Worm (Caenorhabditis elegans) whole organism, L2 larva: Measurements from ENCODE around the gene tmed-4.

Experiments used
- ama-1 ChIP-seq: fragments of 150-350 bp; optimal IDR thresholded peaks from 2 replicates; lab custom pipeline; 2018; ENCODE audit warnings: inconsistent platforms
- blmp-1 ChIP-seq: sonication (generic microtip); optimal IDR thresholded peaks from 2 replicates; lab custom pipeline; 2017; ENCODE audit warnings: missing genetic modification characterization, mild to moderate bottlenecking, missing compliant biosample characterization, antibody characterized with exemption, moderate library complexity; ENCODE audit not compliant: insufficient read depth
- elt-3 ChIP-seq: sonication (generic microtip); optimal IDR thresholded peaks from 2 replicates; lab custom pipeline; 2017; ENCODE audit warnings: missing biosample characterization, missing genetic modification characterization
- fos-1 ChIP-seq: fragments of 150-350 bp; optimal IDR thresholded peaks from 2 replicates; lab custom pipeline; 2014; ENCODE audit warnings: missing biosample characterization, missing genetic modification characterization
- gmeb-1 ChIP-seq: fragments of 150-350 bp; optimal IDR thresholded peaks from 2 replicates; lab custom pipeline; 2014; ENCODE audit warnings: missing biosample characterization, missing genetic modification characterization
- mbf-1 ChIP-seq: sonication (generic microtip); optimal IDR thresholded peaks from 2 replicates; lab custom pipeline; 2017; ENCODE audit warnings: missing biosample characterization, missing genetic modification characterization
- mdl-1 ChIP-seq, 2 experiments: fragments of 150-350 bp in 1 of 2; sonication (generic microtip) in 1 of 2; optimal IDR thresholded peaks; 2 replicates each; lab custom pipeline; 2017; ENCODE audit warnings: missing biosample characterization in 2 of 2, missing genetic modification characterization in 2 of 2
- nhr-11 ChIP-seq: fragments of 150-350 bp; optimal IDR thresholded peaks from 2 replicates; lab custom pipeline; 2014; ENCODE audit warnings: missing biosample characterization, missing genetic modification characterization
- nhr-12 ChIP-seq: fragments of 150-350 bp; optimal IDR thresholded peaks from 2 replicates; lab custom pipeline; 2014; ENCODE audit warnings: missing biosample characterization, missing genetic modification characterization
- nhr-23 ChIP-seq: fragments of 150-350 bp; optimal IDR thresholded peaks from 2 replicates; lab custom pipeline; 2014; ENCODE audit warnings: missing biosample characterization, missing genetic modification reagents, missing genetic modification characterization
- unc-55 ChIP-seq: fragments of 150-350 bp; sonication (generic microtip); optimal IDR thresholded peaks from 3 replicates; lab custom pipeline; 2014; ENCODE audit warnings: missing biosample characterization, missing genetic modification reagents, missing genetic modification characterization
- unc-62 ChIP-seq: fragments of 150-350 bp; optimal IDR thresholded peaks from 2 replicates; lab custom pipeline; 2014; ENCODE audit warnings: missing biosample characterization, missing genetic modification reagents, missing genetic modification characterization
- ztf-4 ChIP-seq: fragments of 150-350 bp; optimal IDR thresholded peaks from 2 replicates; lab custom pipeline; 2014; ENCODE audit warnings: missing biosample characterization, missing genetic modification characterization

ce11 chrV:19904790-19905189 is 44.1 kb downstream of the tmed-4 start:
- no peak for TF ChIP-seq nhr-11 (tag; lab: Kevin White, UChicago)
- no peak for TF ChIP-seq elt-3 (tag; lab: Kevin White, UChicago)
- TF ChIP-seq mbf-1 (tag; lab: Kevin White, UChicago), result no peak
- TF ChIP-seq mdl-1 (tag; optimal IDR thresholded peaks at IDR 0.05; lab: Kevin White, UChicago), result no peak
- no peak for TF ChIP-seq unc-62
- TF ChIP-seq gmeb-1 (tag; lab: Kevin White, UChicago), result no peak
- no peak for TF ChIP-seq nhr-23
- TF ChIP-seq fos-1, result no peak
- no peak for TF ChIP-seq ztf-4 (tag; lab: Kevin White, UChicago)
- no peak for TF ChIP-seq nhr-12 (tag; lab: Kevin White, UChicago)
- no peak for TF ChIP-seq ama-1 (lab: Kevin White, UChicago)
- TF ChIP-seq blmp-1 (tag; lab: Kevin White, UChicago), result no peak
- no peak for TF ChIP-seq unc-55
